Fruit fly (Drosophila melanogaster) Kc167 (cell line): Measurements from ENCODE around the gene Pits.

Experiments used
- Myc ChIP-seq: fragments of >200 bp; optimal IDR thresholded peaks from 2 replicates; lab custom pipeline; 2017; ENCODE audit warnings: missing external identifiers
- Sin3A ChIP-seq: fragments of >200 bp; optimal IDR thresholded peaks from 2 replicates; lab custom pipeline; 2018; ENCODE audit warnings: missing external identifiers
- h ChIP-seq: fragments of >200 bp; optimal IDR thresholded peaks from 3 replicates; lab custom pipeline; 2018; ENCODE audit warnings: missing external identifiers
- insv ChIP-seq: fragments of >200 bp; optimal IDR thresholded peaks from 3 replicates; lab custom pipeline; 2018; ENCODE audit warnings: missing external identifiers
- psq ChIP-seq: fragments of >200 bp; optimal IDR thresholded peaks from 2 replicates; lab custom pipeline; 2017; ENCODE audit warnings: missing external identifiers
- ttk ChIP-seq: sonication (Bioruptor generic); optimal IDR thresholded peaks from 2 replicates; lab custom pipeline; 2017; ENCODE audit warnings: missing external identifiers

Gene Pits

dm6 chrX:12582984-12583869 lies at the start of gene Pits:
Gene Pits, minus strand, starts transcription at chrX:12583193.
- TF ChIP-seq insv (lab: Kevin White, UChicago) (no peak), ttk (no peak), h (lab: Kevin White, UChicago) (no peak), Sin3A (lab: Kevin White, UChicago) (no peak), Myc (lab: Kevin White, UChicago) (no peak), psq (lab: Kevin White, UChicago) (no peak)

- TF ChIP-seq h (lab: Kevin White, UChicago) = no peak
- TF ChIP-seq psq (lab: Kevin White, UChicago) = no peak
- TF ChIP-seq Sin3A (lab: Kevin White, UChicago) = no peak
- TF ChIP-seq Myc (lab: Kevin White, UChicago) = no peak
- no peak for TF ChIP-seq ttk
- TF ChIP-seq insv (lab: Kevin White, UChicago) = no peak
Observed at dm6 chrX:12632157-12632422, 49.1 kb upstream of the Pits start.

- TF ChIP-seq h (lab: Kevin White, UChicago) (no peak), psq (lab: Kevin White, UChicago) (no peak), Sin3A (lab: Kevin White, UChicago) (no peak), ttk (no peak)
Observed at dm6 chrX:12631317-12632156, 48.5 kb upstream of the Pits start, which contains the start of gene Tomosyn. Gene Tomosyn, plus strand, starts transcription at chrX:12631605.

dm6 chrX:12629564-12629963 lies 46.6 kb upstream of the Pits start, which contains the start of the genes Aven and CG2540:
Gene Aven, minus strand, starts transcription at chrX:12629640.
Gene CG2540, plus strand, starts transcription at chrX:12629878.
- TF ChIP-seq insv (lab: Kevin White, UChicago) = no peak

- TF ChIP-seq psq (lab: Kevin White, UChicago) = no peak
- no peak for TF ChIP-seq ttk
- no peak for TF ChIP-seq insv (lab: Kevin White, UChicago)
- no peak for TF ChIP-seq h (lab: Kevin White, UChicago)
- no peak for TF ChIP-seq Myc (lab: Kevin White, UChicago)
- no peak for TF ChIP-seq Sin3A (lab: Kevin White, UChicago)
Observed at dm6 chrX:12625594-12626274, 42.7 kb upstream of the Pits start.

dm6 chrX:12623992-12624391 lies 41.0 kb upstream of the Pits start, which contains the start of gene CG15728:
Gene CG15728, plus strand, starts transcription at chrX:12624292.
- TF ChIP-seq insv (lab: Kevin White, UChicago) (no peak), h (lab: Kevin White, UChicago) (no peak), ttk (no peak), Myc (lab: Kevin White, UChicago) (no peak), Sin3A (lab: Kevin White, UChicago) (no peak), psq (lab: Kevin White, UChicago) (no peak)

- TF ChIP-seq Myc (lab: Kevin White, UChicago) (no peak), Sin3A (lab: Kevin White, UChicago) (no peak), psq (lab: Kevin White, UChicago) (no peak), ttk (no peak), insv (lab: Kevin White, UChicago) (no peak), h (lab: Kevin White, UChicago) (no peak)
Observed at dm6 chrX:12621640-12622039, 38.6 kb upstream of the Pits start.

- TF ChIP-seq h (lab: Kevin White, UChicago) = no peak
- TF ChIP-seq psq (lab: Kevin White, UChicago) = no peak
- TF ChIP-seq ttk = no peak
- no peak for TF ChIP-seq Myc (lab: Kevin White, UChicago)
- TF ChIP-seq Sin3A (lab: Kevin White, UChicago) = no peak
- no peak for TF ChIP-seq insv (lab: Kevin White, UChicago)
Observed at dm6 chrX:12615752-12616366, 32.9 kb upstream of the Pits start, which contains the start of gene CG11085. Gene CG11085, plus strand, starts transcription at chrX:12616316.

dm6 chrX:12613248-12613805 lies 30.3 kb upstream of the Pits start:
- TF ChIP-seq insv (lab: Kevin White, UChicago) (no peak), Sin3A (lab: Kevin White, UChicago) (no peak), Myc (lab: Kevin White, UChicago) (no peak), h (lab: Kevin White, UChicago) (no peak), psq (lab: Kevin White, UChicago) (no peak), ttk (no peak)

dm6 chrX:12611536-12612458 lies 28.8 kb upstream of the Pits start, which contains the start of the genes CG1463 and Fpgs1:
Gene CG1463, minus strand, starts transcription at chrX:12611667.
Gene Fpgs1, plus strand, starts transcription at chrX:12611867.
- TF ChIP-seq Sin3A (lab: Kevin White, UChicago) (no peak), Myc (lab: Kevin White, UChicago) (no peak), h (lab: Kevin White, UChicago) (no peak), psq (lab: Kevin White, UChicago) (no peak), ttk (no peak), insv (lab: Kevin White, UChicago) (no peak)
